Fruit fly (Drosophila melanogaster) whole organism, pupa: Measurements from ENCODE around the gene CG33966.

Experiments used
- CG10348 ChIP-seq: fragments of 200-800 bp; sonication (Bioruptor generic); IDR thresholded peaks from 2 replicates; pipeline ENCODE4 v1.3.6; 2022; ENCODE audit warnings: missing biosample characterization, missing genetic modification characterization
- CG12605 ChIP-seq: fragments of 200-800 bp; sonication (Bioruptor generic); IDR thresholded peaks from 2 replicates; pipeline ENCODE4 v1.3.6; 2022; ENCODE audit warnings: missing biosample characterization, missing genetic modification characterization
- CG13204 ChIP-seq: fragments of 200-800 bp; sonication (Bioruptor generic); optimal IDR thresholded peaks from 2 replicates; lab custom pipeline; 2018; ENCODE audit warnings: missing biosample characterization, mild to moderate bottlenecking, missing genetic modification characterization, moderate library complexity
- CG14655 ChIP-seq: fragments of 200-800 bp; sonication (Bioruptor generic); optimal IDR thresholded peaks from 3 replicates; lab custom pipeline; 2017; ENCODE audit warnings: mild to moderate bottlenecking, missing biosample characterization, missing genetic modification reagents, missing genetic modification characterization
- CG15710 ChIP-seq: fragments of 200-800 bp; sonication (Bioruptor generic); optimal IDR thresholded peaks from 2 replicates; lab custom pipeline; 2018; ENCODE audit warnings: missing biosample characterization, mild to moderate bottlenecking, missing genetic modification characterization, moderate library complexity
- CG17806 ChIP-seq: fragments of 200-800 bp; sonication (Bioruptor generic); optimal IDR thresholded peaks from 2 replicates; lab custom pipeline; 2018; ENCODE audit warnings: missing biosample characterization, mild to moderate bottlenecking, missing genetic modification characterization, moderate library complexity
- CG32121 ChIP-seq: fragments of 200-800 bp; sonication (Bioruptor generic); IDR thresholded peaks from 2 replicates; pipeline ENCODE4 v1.3.6; 2022; ENCODE audit warnings: missing biosample characterization, missing genetic modification characterization
- CG34367 ChIP-seq: fragments of 200-800 bp; sonication (Bioruptor generic); optimal IDR thresholded peaks from 2 replicates; lab custom pipeline; 2018; ENCODE audit warnings: missing biosample characterization, mild to moderate bottlenecking, missing genetic modification characterization
- CG4496 ChIP-seq: fragments of 200-800 bp; sonication (Bioruptor generic); IDR thresholded peaks from 3 replicates; pipeline ENCODE4 v1.3.6; 2022; ENCODE audit warnings: missing biosample characterization, missing genetic modification characterization
- CG8159 ChIP-seq: fragments of 200-800 bp; sonication (Bioruptor generic); optimal IDR thresholded peaks from 3 replicates; lab custom pipeline; 2018; ENCODE audit warnings: missing biosample characterization, mild to moderate bottlenecking, missing genetic modification characterization, moderate library complexity
- CG8301 ChIP-seq: fragments of 200-800 bp; sonication (Bioruptor generic); optimal IDR thresholded peaks from 2 replicates; lab custom pipeline; 2018; ENCODE audit warnings: missing biosample characterization, mild to moderate bottlenecking, missing genetic modification characterization
- CG9948 ChIP-seq: fragments of 200-800 bp; sonication (Bioruptor generic); optimal IDR thresholded peaks from 2 replicates; lab custom pipeline; 2018; ENCODE audit warnings: missing biosample characterization, mild to moderate bottlenecking, missing genetic modification characterization, moderate library complexity
- D1 ChIP-seq: fragments of 200-800 bp; sonication (Bioruptor generic); optimal IDR thresholded peaks from 2 replicates; lab custom pipeline; 2018; ENCODE audit warnings: missing biosample characterization, mild to moderate bottlenecking, missing genetic modification characterization, moderate library complexity
- EcR ChIP-seq: fragments of 200-800 bp; sonication (Bioruptor generic); optimal IDR thresholded peaks from 3 replicates; lab custom pipeline; 2019; ENCODE audit warnings: missing biosample characterization, missing genetic modification characterization, mild to moderate bottlenecking, moderate library complexity, missing genetic modification reagents
- Ets98B ChIP-seq: fragments of 200-800 bp; sonication (Bioruptor generic); IDR thresholded peaks from 2 replicates; pipeline ENCODE4 v1.3.6; 2022; ENCODE audit warnings: missing biosample characterization, missing genetic modification characterization
- Pif1A ChIP-seq: fragments of 200-800 bp; sonication (Bioruptor generic); optimal IDR thresholded peaks from 3 replicates; lab custom pipeline; 2016; ENCODE audit warnings: missing biosample characterization, missing genetic modification characterization
- Pif1B ChIP-seq: fragments of 200-800 bp; sonication (Bioruptor generic); optimal IDR thresholded peaks from 3 replicates; lab custom pipeline; 2016; ENCODE audit warnings: missing biosample characterization, missing genetic modification characterization
- Snoo ChIP-seq: fragments of 200-800 bp; sonication (Bioruptor generic); optimal IDR thresholded peaks from 3 replicates; lab custom pipeline; 2017; ENCODE audit warnings: missing biosample characterization, mild to moderate bottlenecking, missing genetic modification characterization, inconsistent platforms
- fd96Ca ChIP-seq: fragments of 200-800 bp; sonication (Bioruptor generic); IDR thresholded peaks from 3 replicates; pipeline ENCODE4 v1.3.6; 2022; ENCODE audit warnings: missing biosample characterization, missing genetic modification characterization
- gl ChIP-seq: fragments of 200-800 bp; sonication (Bioruptor generic); optimal IDR thresholded peaks from 2 replicates; lab custom pipeline; 2018; ENCODE audit warnings: missing biosample characterization, mild to moderate bottlenecking, missing genetic modification characterization
- rn ChIP-seq: fragments of 200-800 bp; sonication (Bioruptor generic); IDR thresholded peaks from 2 replicates; pipeline ENCODE4 v1.3.6; 2022; ENCODE audit warnings: missing biosample characterization, missing genetic modification characterization

The CG33966 gene

dm6 chr3L:1212113-1212512 lies 21.8 kb upstream of the CG33966 start:
- TF ChIP-seq rn (GFP tag; lab: Robert Waterston, UW) (no peak), CG9948 (no peak), gl (tag; lab: Kevin White, UChicago) (no peak), Snoo (tag; lab: Kevin White, UChicago) (no peak), CG8159 (tag; lab: Kevin White, UChicago) (no peak), Pif1A (no peak), CG8301 (tag; lab: Kevin White, UChicago) (no peak), Pif1B (GFP tag; lab: Kevin White, UChicago) (no peak)

dm6 chr3L:1212571-1212970 lies 21.4 kb upstream of the CG33966 start, which contains the start of gene LysE:
Gene LysE, plus strand, starts transcription at chr3L:1212827.
- TF ChIP-seq rn (GFP tag; lab: Robert Waterston, UW) (no peak), Snoo (tag; lab: Kevin White, UChicago) (no peak), CG32121 (GFP tag; lab: Robert Waterston, UW) (no peak), CG15710 (tag; lab: Kevin White, UChicago) (no peak), EcR (GFP tag; lab: Kevin White, UChicago) (no peak)

- TF ChIP-seq rn (GFP tag; lab: Robert Waterston, UW) (0 out of 2 replicates have a peak, but pooled peaks have one; percentile 26), EcR (GFP tag; lab: Kevin White, UChicago) (no peak), CG34367 (tag; lab: Kevin White, UChicago) (no peak), Pif1B (GFP tag; lab: Kevin White, UChicago) (no peak), fd96Ca (GFP tag; lab: Robert Waterston, UW) (peak; percentile 50; the same call in 2 of the 3 replicates), Ets98B (GFP tag; lab: Robert Waterston, UW) (peak; percentile 41), CG8301 (tag; lab: Kevin White, UChicago) (peak; percentile 45), CG4496 (GFP tag; lab: Robert Waterston, UW) (peak; percentile 51; the same call in 1 of the 3 replicates), CG14655 (GFP tag; lab: Kevin White, UChicago) (peak; percentile 36)
These were observed 17.5 kb upstream of the CG33966 start for dm6 chr3L:1216460-1216859.

- TF ChIP-seq CG13204, result no peak
- no peak for TF ChIP-seq Pif1B (GFP tag; lab: Kevin White, UChicago)
- no peak for TF ChIP-seq CG32121 (GFP tag; lab: Robert Waterston, UW)
- TF ChIP-seq Pif1A, result no peak
- 0 out of 3 replicates have a peak, but pooled peaks have one; percentile 19 for TF ChIP-seq CG4496 (GFP tag; lab: Robert Waterston, UW)
These were observed 15.3 kb upstream of the CG33966 start, which contains the start of gene LysP for dm6 chr3L:1218596-1218995. Gene LysP, minus strand, starts transcription at chr3L:1218696.

- no peak for TF ChIP-seq CG4496 (GFP tag; lab: Robert Waterston, UW)
- TF ChIP-seq Pif1B (GFP tag; lab: Kevin White, UChicago), result no peak
- no peak for TF ChIP-seq rn (GFP tag; lab: Robert Waterston, UW)
These were observed 6.6 kb upstream of the CG33966 start, which contains the start of gene LysS for dm6 chr3L:1227303-1227797. Gene LysS, plus strand, starts transcription at chr3L:1227747.

- no peak for TF ChIP-seq CG9948
- TF ChIP-seq CG14655 (GFP tag; lab: Kevin White, UChicago), result no peak
- no peak for TF ChIP-seq CG34367 (tag; lab: Kevin White, UChicago)
- TF ChIP-seq CG13204, result no peak
- TF ChIP-seq Pif1A, result no peak
- TF ChIP-seq CG10348, result no peak
- TF ChIP-seq CG8301 (tag; lab: Kevin White, UChicago), result no peak
- no peak for TF ChIP-seq CG4496 (GFP tag; lab: Robert Waterston, UW)
- TF ChIP-seq CG32121 (GFP tag; lab: Robert Waterston, UW), result no peak
- no peak for TF ChIP-seq rn (GFP tag; lab: Robert Waterston, UW)
- TF ChIP-seq CG12605 (GFP tag; lab: Robert Waterston, UW), result no peak
- TF ChIP-seq CG17806 (tag; lab: Kevin White, UChicago), result no peak
- no peak for TF ChIP-seq Snoo (tag; lab: Kevin White, UChicago)
- TF ChIP-seq gl (tag; lab: Kevin White, UChicago), result no peak
- TF ChIP-seq EcR (GFP tag; lab: Kevin White, UChicago), result no peak
- TF ChIP-seq Ets98B (GFP tag; lab: Robert Waterston, UW), result no peak
- no peak for TF ChIP-seq D1 (tag; lab: Kevin White, UChicago)
- TF ChIP-seq CG8159 (tag; lab: Kevin White, UChicago), result no peak
These were observed 1.3 kb upstream of the CG33966 start, which contains the start of gene CG33965 for dm6 chr3L:1232582-1232981. Gene CG33965, plus strand, starts transcription at chr3L:1232882.

dm6 chr3L:1235426-1235825 lies 1.5 kb downstream of the CG33966 start, which contains the start of gene galene:
Gene galene, plus strand, starts transcription at chr3L:1235726.
- TF ChIP-seq rn (GFP tag; lab: Robert Waterston, UW) (no peak), CG17806 (tag; lab: Kevin White, UChicago) (no peak), CG9948 (no peak)
